Fruit fly (Drosophila melanogaster): Measurements from ENCODE around the gene CG6638.

The CG6638 gene

DNA sequence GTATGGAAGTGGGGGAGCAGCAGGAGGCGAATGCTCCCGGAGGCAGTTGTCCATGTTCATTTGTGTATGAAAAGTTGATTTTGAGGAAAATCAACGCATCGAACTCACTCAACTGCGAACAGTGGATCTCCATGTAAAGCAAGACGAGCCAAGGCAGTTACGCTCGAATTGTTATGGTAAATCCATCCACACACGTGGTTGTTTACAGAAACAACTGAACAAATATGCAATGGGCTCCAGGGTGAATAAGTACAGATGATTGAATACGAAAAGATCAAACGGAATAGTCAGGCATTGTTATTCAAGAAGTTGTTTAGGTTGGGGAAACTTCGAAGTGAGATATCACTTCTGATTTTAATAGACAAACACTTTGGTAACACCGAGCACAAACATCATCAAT, 8.2 kb upstream of the CG6638 start (continued):
- no peak for TF ChIP-seq Dll (GFP tag; IDR thresholded peaks at IDR 0.05; ENCODE audit: partially characterized antibody)
- no peak for TF ChIP-seq CG1529 (GFP tag; optimal IDR thresholded peaks at IDR 0.05)
- no peak for TF ChIP-seq sens-2 (GFP tag; IDR thresholded peaks at IDR 0.05)
- TF ChIP-seq Dad (GFP tag; optimal IDR thresholded peaks at IDR 0.05) = no peak
- no peak for TF ChIP-seq Bgb (GFP tag; IDR thresholded peaks at IDR 0.05; ENCODE audit: partially characterized antibody)
- TF ChIP-seq CG12299 (tag; optimal IDR thresholded peaks at IDR 0.05) = peak; percentile 27
- no peak for TF ChIP-seq CG42726 (GFP tag; IDR thresholded peaks at IDR 0.05; ENCODE audit: partially characterized antibody)
- TF ChIP-seq CG34376 (GFP tag; optimal IDR thresholded peaks at IDR 0.05) = no peak
- peak; percentile 60 for TF ChIP-seq mirr (GFP tag; optimal IDR thresholded peaks at IDR 0.05)
- TF ChIP-seq CG15269 (tag; optimal IDR thresholded peaks at IDR 0.05) = no peak
- no peak for TF ChIP-seq CG7745 (tag; optimal IDR thresholded peaks at IDR 0.05)
- no peak for TF ChIP-seq Taf1 (GFP tag; IDR thresholded peaks at IDR 0.05)
- peak; percentile 15 for TF ChIP-seq odd (GFP tag; optimal IDR thresholded peaks at IDR 0.05)
- peak; percentile 28; the same call in 1 of the 3 replicates for TF ChIP-seq tgo (GFP tag; IDR thresholded peaks at IDR 0.05)
- TF ChIP-seq phol (tag; optimal IDR thresholded peaks at IDR 0.05) = no peak
- TF ChIP-seq Poxn (GFP tag; IDR thresholded peaks at IDR 0.05) = no peak
- TF ChIP-seq Neu2 (GFP tag; optimal IDR thresholded peaks at IDR 0.05; ENCODE audit: borderline replicate concordance) = no peak
- TF ChIP-seq CG9727 (GFP tag; optimal IDR thresholded peaks at IDR 0.05) = no peak
- TF ChIP-seq CG16779 (GFP tag; IDR thresholded peaks at IDR 0.05) = no peak
- no peak for TF ChIP-seq Oli (tag; optimal IDR thresholded peaks at IDR 0.05)
- TF ChIP-seq CG3407 (GFP tag; optimal IDR thresholded peaks at IDR 0.05) = peak; percentile 15
- no peak for TF ChIP-seq nerfin-2 (GFP tag; IDR thresholded peaks at IDR 0.05; ENCODE audit: partially characterized antibody)
- TF ChIP-seq Hmr (GFP tag; optimal IDR thresholded peaks at IDR 0.05) = peak; percentile 82
- TF ChIP-seq Side (GFP tag; optimal IDR thresholded peaks at IDR 0.05) = peak; percentile 44
- TF ChIP-seq CG6813 (GFP tag; optimal IDR thresholded peaks at IDR 0.05) = peak; percentile 39
- TF ChIP-seq lov (optimal IDR thresholded peaks at IDR 0.05) = no peak
- TF ChIP-seq lov (GFP tag; IDR thresholded peaks at IDR 0.05) = no peak
- TF ChIP-seq Asciz (GFP tag; optimal IDR thresholded peaks at IDR 0.05) = peak; percentile 70
- TF ChIP-seq CG10431 (GFP tag; optimal IDR thresholded peaks at IDR 0.05) = no peak
- TF ChIP-seq wor (GFP tag; IDR thresholded peaks at IDR 0.05) = no peak
- no peak for TF ChIP-seq CG7839 (tag; optimal IDR thresholded peaks at IDR 0.05)
- no peak for TF ChIP-seq hb (GFP tag; IDR thresholded peaks at IDR 0.05; ENCODE audit: partially characterized antibody)
- TF ChIP-seq ERR (GFP tag; optimal IDR thresholded peaks at IDR 0.05) = no peak
- peak; percentile 13 for TF ChIP-seq kah (GFP tag; optimal IDR thresholded peaks at IDR 0.05)
- no peak for TF ChIP-seq Dip2 (GFP tag; IDR thresholded peaks at IDR 0.05)
- TF ChIP-seq CG31441 (GFP tag; IDR thresholded peaks at IDR 0.05) = no peak
- TF ChIP-seq Sox100B (GFP tag; optimal IDR thresholded peaks at IDR 0.05) = no peak
- TF ChIP-seq CG15073 (GFP tag; optimal IDR thresholded peaks at IDR 0.05) = no peak
- no peak for TF ChIP-seq CG7271 (tag; optimal IDR thresholded peaks at IDR 0.05)
- no peak for TF ChIP-seq yki (optimal IDR thresholded peaks at IDR 0.05)
- no peak for TF ChIP-seq CG13894 (tag; optimal IDR thresholded peaks at IDR 0.05)
- TF ChIP-seq tll (GFP tag; optimal IDR thresholded peaks at IDR 0.05) = no peak
- no peak for TF ChIP-seq Ets65A (GFP tag)
- TF ChIP-seq Lpt (GFP tag; optimal IDR thresholded peaks at IDR 0.05) = no peak
- TF ChIP-seq CG2202 (tag; optimal IDR thresholded peaks at IDR 0.05) = no peak
- TF ChIP-seq ranshi (GFP tag; IDR thresholded peaks at IDR 0.05) = no peak; the same call in 1 of the 2 replicates
- TF ChIP-seq pum (GFP tag; optimal IDR thresholded peaks at IDR 0.05) = no peak
- TF ChIP-seq Dfd (GFP tag; optimal IDR thresholded peaks at IDR 0.05) = no peak
- TF ChIP-seq Hr51 (GFP tag; optimal IDR thresholded peaks at IDR 0.05) = no peak
- TF ChIP-seq Camta (GFP tag; optimal IDR thresholded peaks at IDR 0.05) = peak; percentile 7
- peak; percentile 6 for TF ChIP-seq exex (tag; optimal IDR thresholded peaks at IDR 0.05)
